Fruit fly (Drosophila melanogaster): ENCODE measurements around the gene SA2.

SA2 gene

DNA sequence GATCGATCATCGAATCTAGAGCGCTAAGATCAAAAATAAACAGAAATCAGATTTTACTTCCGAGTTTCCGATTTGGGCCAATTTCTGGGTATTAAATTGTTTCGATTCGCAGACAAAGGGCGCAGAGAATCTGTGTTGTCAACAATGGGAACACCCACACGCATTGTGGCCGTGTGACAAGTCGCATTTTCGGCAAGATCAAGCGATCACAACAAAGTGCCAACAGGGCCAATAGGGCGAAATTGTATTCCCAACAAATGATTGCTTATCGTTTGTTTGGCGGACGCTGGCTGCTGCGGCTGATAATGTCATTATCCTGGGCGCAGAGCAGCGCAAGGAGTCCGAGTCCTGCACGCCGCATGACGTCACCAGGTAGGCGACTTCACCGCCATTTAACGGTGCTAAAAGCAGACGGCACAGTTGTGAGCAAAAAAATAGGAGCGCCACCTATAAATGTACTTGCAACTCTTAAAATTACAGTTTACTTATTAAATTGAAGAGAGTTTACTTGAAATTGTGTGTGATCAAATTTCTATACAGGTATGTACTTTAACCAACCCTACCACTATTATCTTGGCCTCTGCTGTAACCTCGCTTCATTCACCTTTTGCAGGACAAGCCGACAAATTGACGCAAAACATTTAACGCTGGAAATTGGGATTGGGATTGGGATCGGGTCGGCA, 41.5 kb upstream of the SA2 start (continued):
- TF ChIP-seq CG12769 (tag; optimal IDR thresholded peaks at IDR 0.05), result no peak
- TF ChIP-seq CG6813 (GFP tag; optimal IDR thresholded peaks at IDR 0.05), result peak; percentile 45
- TF ChIP-seq Hr51 (GFP tag; optimal IDR thresholded peaks at IDR 0.05), result peak; percentile 34 to 65
- TF ChIP-seq gcm (GFP tag; optimal IDR thresholded peaks at IDR 0.05), result peak; percentile 40
- peak; percentile 61 for TF ChIP-seq CG12219 (GFP tag; optimal IDR thresholded peaks at IDR 0.05)
- TF ChIP-seq gro (GFP tag; optimal IDR thresholded peaks at IDR 0.05), result no peak
- no peak for TF ChIP-seq CG7745 (tag; optimal IDR thresholded peaks at IDR 0.05)
- TF ChIP-seq CG11696 (GFP tag; IDR thresholded peaks at IDR 0.05), result peak; percentile 97
- TF ChIP-seq pb (GFP tag; optimal IDR thresholded peaks at IDR 0.05), result peak; percentile 56
- peak; percentile 62 for TF ChIP-seq Usf (GFP tag; optimal IDR thresholded peaks at IDR 0.05)
- peak; percentile 90 for TF ChIP-seq dmrt11E (tag; optimal IDR thresholded peaks at IDR 0.05)
- TF ChIP-seq Ssrp (tag; optimal IDR thresholded peaks at IDR 0.05), result peak; percentile 67
- no peak for TF ChIP-seq CG14860 (GFP tag; IDR thresholded peaks at IDR 0.05; ENCODE audit: partially characterized antibody)
- peak; percentile 27 for TF ChIP-seq CG12155 (GFP tag; optimal IDR thresholded peaks at IDR 0.05)
- TF ChIP-seq kah (GFP tag; optimal IDR thresholded peaks at IDR 0.05), result no peak
- TF ChIP-seq sd (tag; optimal IDR thresholded peaks at IDR 0.05), result no peak
- peak; percentile 68 for TF ChIP-seq az2 (GFP tag; optimal IDR thresholded peaks at IDR 0.05)
- TF ChIP-seq CG6689 (GFP tag; IDR thresholded peaks at IDR 0.05), result peak; percentile 77
- peak; percentile 63 for TF ChIP-seq jumu (GFP tag; optimal IDR thresholded peaks at IDR 0.05)
- TF ChIP-seq odd (GFP tag; optimal IDR thresholded peaks at IDR 0.05), result peak; percentile 17
- TF ChIP-seq vnd (GFP tag; IDR thresholded peaks at IDR 0.05; ENCODE audit: partially characterized antibody), result no peak
- TF ChIP-seq CG9437 (GFP tag; optimal IDR thresholded peaks at IDR 0.05), result peak; percentile 24
- no peak for TF ChIP-seq CG1832 (GFP tag; optimal IDR thresholded peaks at IDR 0.05)
- TF ChIP-seq trh (GFP tag; optimal IDR thresholded peaks at IDR 0.05), result peak; percentile 5
- peak; percentile 68 for TF ChIP-seq CG16863 (GFP tag; optimal IDR thresholded peaks at IDR 0.05)
- TF ChIP-seq Atf6 (GFP tag; IDR thresholded peaks at IDR 0.05), result peak; percentile 41; the same call in 1 of the 2 replicates
- TF ChIP-seq Atf3 (GFP tag; optimal IDR thresholded peaks at IDR 0.05), result peak; percentile 65
- peak; percentile 62; the same call in 2 of the 3 replicates for TF ChIP-seq CG7357 (GFP tag; IDR thresholded peaks at IDR 0.05)
- peak; percentile 7 for TF ChIP-seq NfI (GFP tag; optimal IDR thresholded peaks at IDR 0.05)
- peak in 1 of 2 experiments; percentile 62 for TF ChIP-seq bsh (GFP tag; optimal IDR thresholded peaks at IDR 0.05)
- peak; percentile 14 for TF ChIP-seq ab (GFP tag; optimal IDR thresholded peaks at IDR 0.05)
- TF ChIP-seq E2f1 (GFP tag; IDR thresholded peaks at IDR 0.05), result peak; percentile 56
- peak; percentile 25 for TF ChIP-seq CG3407 (GFP tag; optimal IDR thresholded peaks at IDR 0.05)
- peak; percentile 60 for TF ChIP-seq ssp (GFP tag; IDR thresholded peaks at IDR 0.05)
- peak; percentile 21 for TF ChIP-seq Lhr (GFP tag; optimal IDR thresholded peaks at IDR 0.05)
- TF ChIP-seq vvl (GFP tag; IDR thresholded peaks at IDR 0.05), result peak; percentile 83
- TF ChIP-seq CG11695 (GFP tag; IDR thresholded peaks at IDR 0.05), result peak; percentile 83
- no peak for TF ChIP-seq fu2 (GFP tag; optimal IDR thresholded peaks at IDR 0.05)
- no peak for TF ChIP-seq zfh2 (GFP tag; optimal IDR thresholded peaks at IDR 0.05)
- TF ChIP-seq pros (GFP tag; optimal IDR thresholded peaks at IDR 0.05), result no peak
- TF ChIP-seq schlank (tag; optimal IDR thresholded peaks at IDR 0.05), result no peak
- TF ChIP-seq CG8944 (GFP tag; optimal IDR thresholded peaks at IDR 0.05), result peak; percentile 49
- TF ChIP-seq CG14710 (tag; optimal IDR thresholded peaks at IDR 0.05), result peak; percentile 64
- TF ChIP-seq CG2116 (GFP tag; optimal IDR thresholded peaks at IDR 0.05), result peak; percentile 28
- TF ChIP-seq en (GFP tag; optimal IDR thresholded peaks at IDR 0.05), result peak; percentile 45
- TF ChIP-seq gce (GFP tag; IDR thresholded peaks at IDR 0.05), result peak; percentile 57; the same call in 1 of the 3 replicates
- peak; percentile 60 for TF ChIP-seq CG12236 (GFP tag; optimal IDR thresholded peaks at IDR 0.05)
- TF ChIP-seq CG30020 (tag; optimal IDR thresholded peaks at IDR 0.05), result no peak
- peak; percentile 30; the same call in 1 of the 2 replicates for TF ChIP-seq wor (GFP tag; IDR thresholded peaks at IDR 0.05)
